Worm (Caenorhabditis elegans) whole organism, midembryonic: ENCODE measurements around the gene lgc-43.

Experiments
- flt-1 ChIP-seq: fragments of 200-800 bp; sonication (Bioruptor generic); IDR thresholded peaks from 2 replicates; pipeline ENCODE4 v1.3.6; 2022; ENCODE audit warnings: missing genetic modification characterization, missing compliant biosample characterization
- ref-1 ChIP-seq: fragments of 200-800 bp; sonication (Bioruptor generic); conservative IDR thresholded peaks from 2 replicates; pipeline ENCODE4 v1.3.6; 2022; ENCODE audit warnings: missing genetic modification reagents, missing genetic modification characterization, missing compliant biosample characterization
- tab-1 ChIP-seq: fragments of 200-800 bp; sonication (Bioruptor generic); IDR thresholded peaks from 2 replicates; pipeline ENCODE4 v1.3.6; 2022; ENCODE audit warnings: missing genetic modification characterization, missing compliant biosample characterization

DNA sequence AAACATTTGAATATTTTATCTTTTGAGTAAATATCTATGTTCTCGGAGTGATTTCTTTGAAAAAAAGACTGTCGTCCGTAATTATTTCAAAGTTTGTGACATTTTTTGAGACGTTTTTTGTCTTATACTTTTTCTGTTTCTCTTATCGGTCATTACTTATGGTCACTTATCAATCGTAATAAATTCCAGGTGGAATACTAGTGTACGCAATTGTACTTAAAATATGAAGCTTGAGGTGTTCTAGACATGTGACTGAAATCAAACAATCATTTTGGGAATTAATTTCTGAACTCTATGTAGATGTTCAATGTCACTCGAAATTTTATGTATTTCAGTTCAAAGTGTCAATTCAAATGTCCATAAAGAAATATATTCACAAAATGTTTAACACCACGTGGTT, 36.2 kb upstream of the lgc-43 start:
- TF ChIP-seq tab-1 (GFP tag; lab: Robert Waterston, UW), result no peak
- no peak for TF ChIP-seq flt-1 (GFP tag; lab: Robert Waterston, UW)
- no peak for TF ChIP-seq ref-1 (GFP tag; lab: Robert Waterston, UW)
